Worm (Caenorhabditis elegans) whole organism, L2 larva: ENCODE measurements around the gene C53B7.6.

Experiments used
- C34F6.9 ChIP-seq: fragments of 150-350 bp; optimal IDR thresholded peaks from 2 replicates; lab custom pipeline; 2014; ENCODE audit warnings: missing biosample characterization, missing genetic modification characterization
- F13H6.1 ChIP-seq: sonication (generic microtip); optimal IDR thresholded peaks from 2 replicates; lab custom pipeline; 2016; ENCODE audit warnings: missing genetic modification characterization, missing compliant biosample characterization
- R02D3.7 ChIP-seq: fragments of 150-350 bp; optimal IDR thresholded peaks from 2 replicates; lab custom pipeline; 2014; ENCODE audit warnings: missing biosample characterization, missing genetic modification characterization
- Y55F3AM.14 ChIP-seq: fragments of 200-800 bp; sonication (Bioruptor generic); optimal IDR thresholded peaks from 2 replicates; lab custom pipeline; 2018; ENCODE audit warnings: mild to moderate bottlenecking, missing genetic modification characterization, missing compliant biosample characterization
- ZK546.5 ChIP-seq: sonication (generic microtip); optimal IDR thresholded peaks from 2 replicates; lab custom pipeline; 2017; ENCODE audit warnings: missing biosample characterization, missing genetic modification characterization
- aly-2 ChIP-seq: fragments of 150-350 bp; optimal IDR thresholded peaks from 2 replicates; lab custom pipeline; 2014; ENCODE audit warnings: missing biosample characterization, missing genetic modification characterization
- ama-1 ChIP-seq: fragments of 150-350 bp; optimal IDR thresholded peaks from 2 replicates; lab custom pipeline; 2018; ENCODE audit warnings: inconsistent platforms
- blmp-1 ChIP-seq: sonication (generic microtip); optimal IDR thresholded peaks from 2 replicates; lab custom pipeline; 2017; ENCODE audit warnings: missing genetic modification characterization, mild to moderate bottlenecking, missing compliant biosample characterization, antibody characterized with exemption, moderate library complexity; ENCODE audit not compliant: insufficient read depth
- ceh-82 ChIP-seq: fragments of 150-350 bp; optimal IDR thresholded peaks from 2 replicates; lab custom pipeline; 2014; ENCODE audit warnings: missing biosample characterization, missing genetic modification characterization
- dmd-4 ChIP-seq: sonication (generic microtip); optimal IDR thresholded peaks from 2 replicates; lab custom pipeline; 2017; ENCODE audit warnings: missing biosample characterization, missing genetic modification characterization
- egl-27 ChIP-seq: sonication (generic microtip); optimal IDR thresholded peaks from 3 replicates; lab custom pipeline; 2017; ENCODE audit warnings: missing biosample characterization, missing genetic modification reagents, missing genetic modification characterization
- elt-1 ChIP-seq: fragments of 150-350 bp; optimal IDR thresholded peaks from 2 replicates; lab custom pipeline; 2014; ENCODE audit warnings: missing biosample characterization, missing genetic modification characterization
- elt-3 ChIP-seq: sonication (generic microtip); optimal IDR thresholded peaks from 2 replicates; lab custom pipeline; 2017; ENCODE audit warnings: missing biosample characterization, missing genetic modification characterization
- fos-1 ChIP-seq: fragments of 150-350 bp; optimal IDR thresholded peaks from 2 replicates; lab custom pipeline; 2014; ENCODE audit warnings: missing biosample characterization, missing genetic modification characterization
- mab-5 ChIP-seq: fragments of 150-350 bp; optimal IDR thresholded peaks from 2 replicates; lab custom pipeline; 2014; ENCODE audit warnings: missing biosample characterization, missing genetic modification characterization
- mbf-1 ChIP-seq: sonication (generic microtip); optimal IDR thresholded peaks from 2 replicates; lab custom pipeline; 2017; ENCODE audit warnings: missing biosample characterization, missing genetic modification characterization
- mdl-1 ChIP-seq, 2 experiments: fragments of 150-350 bp in 1 of 2; sonication (generic microtip) in 1 of 2; optimal IDR thresholded peaks; 2 replicates each; lab custom pipeline; 2017; ENCODE audit warnings: missing biosample characterization in 2 of 2, missing genetic modification characterization in 2 of 2
- nhr-10 ChIP-seq: sonication (generic microtip); optimal IDR thresholded peaks from 2 replicates; lab custom pipeline; 2017; ENCODE audit warnings: missing biosample characterization, missing genetic modification characterization
- nhr-11 ChIP-seq: fragments of 150-350 bp; optimal IDR thresholded peaks from 2 replicates; lab custom pipeline; 2014; ENCODE audit warnings: missing biosample characterization, missing genetic modification characterization
- nhr-12 ChIP-seq: fragments of 150-350 bp; optimal IDR thresholded peaks from 2 replicates; lab custom pipeline; 2014; ENCODE audit warnings: missing biosample characterization, missing genetic modification characterization
- nhr-129 ChIP-seq: fragments of 150-350 bp; optimal IDR thresholded peaks from 2 replicates; lab custom pipeline; 2014; ENCODE audit warnings: missing biosample characterization, missing genetic modification characterization
- nhr-21 ChIP-seq: fragments of 150-350 bp; optimal IDR thresholded peaks from 2 replicates; lab custom pipeline; 2014; ENCODE audit warnings: missing biosample characterization, missing genetic modification characterization
- nhr-23 ChIP-seq: fragments of 150-350 bp; optimal IDR thresholded peaks from 2 replicates; lab custom pipeline; 2014; ENCODE audit warnings: missing biosample characterization, missing genetic modification reagents, missing genetic modification characterization
- nhr-237 ChIP-seq: fragments of 150-350 bp; optimal IDR thresholded peaks from 2 replicates; lab custom pipeline; 2014; ENCODE audit warnings: missing biosample characterization, missing genetic modification characterization
- nhr-6 ChIP-seq: fragments of 150-350 bp; optimal IDR thresholded peaks from 2 replicates; lab custom pipeline; 2014; ENCODE audit warnings: missing biosample characterization, missing genetic modification characterization
- nhr-77 ChIP-seq: fragments of 150-350 bp; optimal IDR thresholded peaks from 2 replicates; lab custom pipeline; 2014; ENCODE audit warnings: missing biosample characterization, missing genetic modification characterization
- peb-1 ChIP-seq: fragments of 150-350 bp; optimal IDR thresholded peaks from 2 replicates; lab custom pipeline; 2014; ENCODE audit warnings: missing biosample characterization, missing genetic modification characterization
- sem-4 ChIP-seq: fragments of 150-350 bp; optimal IDR thresholded peaks from 2 replicates; lab custom pipeline; 2014; ENCODE audit warnings: missing biosample characterization, missing genetic modification reagents, missing genetic modification characterization
- sma-3 ChIP-seq: sonication (generic microtip); optimal IDR thresholded peaks from 2 replicates; lab custom pipeline; 2016; ENCODE audit warnings: missing genetic modification reagents, missing genetic modification characterization, missing compliant biosample characterization
- snpc-4 ChIP-seq: fragments of 150-350 bp; optimal IDR thresholded peaks from 2 replicates; lab custom pipeline; 2014; ENCODE audit warnings: missing biosample characterization, missing genetic modification characterization
- unc-39 ChIP-seq: fragments of 150-350 bp; optimal IDR thresholded peaks from 2 replicates; lab custom pipeline; 2014; ENCODE audit warnings: missing biosample characterization, missing genetic modification characterization
- unc-55 ChIP-seq: fragments of 150-350 bp; sonication (generic microtip); optimal IDR thresholded peaks from 3 replicates; lab custom pipeline; 2014; ENCODE audit warnings: missing biosample characterization, missing genetic modification reagents, missing genetic modification characterization
- unc-62 ChIP-seq: fragments of 150-350 bp; optimal IDR thresholded peaks from 2 replicates; lab custom pipeline; 2014; ENCODE audit warnings: missing biosample characterization, missing genetic modification reagents, missing genetic modification characterization
- ztf-1 ChIP-seq: fragments of 200-800 bp; sonication (Bioruptor generic); conservative IDR thresholded peaks from 2 replicates; pipeline ENCODE4 v1.3.6; 2022; ENCODE audit warnings: missing genetic modification characterization, missing compliant biosample characterization

Gene C53B7.6

ce11 chrX:6867707-6868106, 862 bp downstream of the C53B7.6 start (continued):
- TF ChIP-seq nhr-77 (tag; lab: Kevin White, UChicago) (no peak), sem-4 (tag; lab: Kevin White, UChicago) (no peak), unc-55 (GFP tag; lab: Kevin White, UChicago) (no peak), nhr-6 (tag; lab: Kevin White, UChicago) (no peak), nhr-10 (tag; lab: Kevin White, UChicago) (no peak), nhr-23 (tag; lab: Kevin White, UChicago) (no peak), Y55F3AM.14 (GFP tag; lab: Kevin White, UChicago) (peak; percentile 62), ztf-1 (GFP tag; lab: Robert Waterston, UW) (no peak)

DNA sequence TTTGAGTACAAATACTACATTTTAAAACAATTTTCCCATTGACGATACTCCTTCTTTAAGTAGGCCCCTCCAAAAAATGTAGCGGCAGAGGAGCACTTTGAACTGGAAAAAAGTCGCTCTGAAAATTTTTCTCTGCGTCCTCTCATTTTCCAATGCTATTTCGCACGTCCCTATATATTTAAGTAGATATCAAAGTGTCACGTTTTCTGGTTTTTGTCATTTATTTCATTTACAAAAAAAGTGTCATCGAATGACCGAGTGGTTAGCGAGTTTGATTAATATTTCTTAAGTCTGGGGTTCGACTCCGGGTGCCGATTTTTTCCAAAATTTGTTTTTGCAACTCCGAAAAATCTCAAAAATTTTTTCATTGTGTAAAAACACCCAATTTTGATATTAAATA, 1.7 kb downstream of the C53B7.6 start:
- TF ChIP-seq dmd-4 (tag; lab: Kevin White, UChicago) = no peak
- TF ChIP-seq ama-1 (lab: Kevin White, UChicago) = no peak
- no peak for TF ChIP-seq nhr-11 (tag; lab: Kevin White, UChicago)
- no peak for TF ChIP-seq egl-27
- TF ChIP-seq, all 48 proteins: peak for 0

DNA sequence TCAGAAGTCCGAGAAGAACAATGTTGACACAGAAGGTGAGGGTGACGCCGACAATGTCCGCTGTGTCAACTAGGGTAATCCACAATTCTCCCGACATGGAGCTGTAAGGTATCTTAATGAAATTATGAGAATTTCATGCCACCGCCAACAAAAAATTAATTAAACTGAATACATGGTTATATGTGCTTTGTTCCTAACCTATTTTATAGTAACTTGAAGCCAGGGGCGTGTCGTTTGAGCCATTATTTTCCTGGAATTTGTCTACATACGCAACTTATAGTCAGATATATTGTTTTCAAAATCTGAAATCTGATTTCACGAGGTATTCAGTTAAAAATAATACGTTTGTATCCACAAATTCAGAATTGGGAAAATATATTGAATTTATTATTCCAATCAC, 2.7 kb downstream of the C53B7.6 start, which contains the start of gene odr-10:
odr-10 (minus strand) TSS at position 101 of the 400 bp plus-strand sequence.
- no peak for TF ChIP-seq nhr-6 (tag; lab: Kevin White, UChicago)
- no peak for TF ChIP-seq egl-27
- no peak for TF ChIP-seq mbf-1 (tag; lab: Kevin White, UChicago)
- TF ChIP-seq fos-1 (tag; lab: Kevin White, UChicago) = no peak
- TF ChIP-seq peb-1 (tag; lab: Kevin White, UChicago) = no peak
- no peak for TF ChIP-seq nhr-237 (tag; lab: Kevin White, UChicago)
- no peak for TF ChIP-seq sem-4 (tag; lab: Kevin White, UChicago)
- TF ChIP-seq dmd-4 (tag; lab: Kevin White, UChicago) = no peak
- no peak for TF ChIP-seq nhr-11 (tag; lab: Kevin White, UChicago)
- TF ChIP-seq blmp-1 (tag; lab: Kevin White, UChicago) = no peak
- TF ChIP-seq unc-39 (tag; lab: Kevin White, UChicago) = no peak
- TF ChIP-seq nhr-21 = no peak
- TF ChIP-seq nhr-77 (tag; lab: Kevin White, UChicago) = no peak
- TF ChIP-seq sma-3 (GFP tag; lab: Kevin White, UChicago) = no peak
- TF ChIP-seq nhr-129 (tag; lab: Kevin White, UChicago) = no peak
- TF ChIP-seq mdl-1 (tag; optimal IDR thresholded peaks at IDR 0.05; lab: Kevin White, UChicago) = no peak
- TF ChIP-seq mab-5 = no peak
- TF ChIP-seq aly-2 (tag; lab: Kevin White, UChicago) = no peak
- TF ChIP-seq R02D3.7 (tag; lab: Kevin White, UChicago) = no peak
- TF ChIP-seq snpc-4 = no peak

DNA sequence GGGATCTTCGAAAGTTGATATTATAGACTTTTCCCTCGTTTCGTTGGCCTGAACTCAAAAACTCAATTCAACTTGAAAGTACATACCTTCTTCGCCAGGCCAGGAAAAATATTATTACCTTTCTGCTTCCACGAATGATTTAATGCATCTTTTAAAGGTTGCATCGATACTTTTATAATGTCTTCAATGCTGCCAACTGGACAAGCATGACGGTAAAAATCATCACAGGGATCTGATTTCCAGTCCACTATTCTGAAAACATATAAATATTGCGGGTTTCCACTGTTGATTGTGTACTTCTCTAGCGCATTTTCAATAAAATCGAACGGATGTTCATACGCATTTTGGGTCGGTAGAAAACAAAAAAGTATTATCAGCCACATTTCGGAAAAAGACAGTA, 5.5 kb downstream of the C53B7.6 start, which contains the start of gene nep-4:
nep-4 (minus strand) TSS at position 393 of the 400 bp plus-strand sequence.
- TF ChIP-seq dmd-4 (tag; lab: Kevin White, UChicago) = no peak
- no peak for TF ChIP-seq nhr-10 (tag; lab: Kevin White, UChicago)
- no peak for TF ChIP-seq ZK546.5
- TF ChIP-seq sem-4 (tag; lab: Kevin White, UChicago) = no peak
- TF ChIP-seq mbf-1 (tag; lab: Kevin White, UChicago) = no peak
- no peak for TF ChIP-seq mdl-1 (tag; optimal IDR thresholded peaks at IDR 0.05; lab: Kevin White, UChicago)
- TF ChIP-seq nhr-23 (tag; lab: Kevin White, UChicago) = no peak
- no peak for TF ChIP-seq elt-1 (tag; lab: Kevin White, UChicago)
- TF ChIP-seq ceh-82 (tag; lab: Kevin White, UChicago) = no peak
- no peak for TF ChIP-seq nhr-12
- no peak for TF ChIP-seq egl-27
- no peak for TF ChIP-seq ztf-1 (GFP tag; lab: Robert Waterston, UW)
- no peak for TF ChIP-seq C34F6.9 (tag; lab: Kevin White, UChicago)
- no peak for TF ChIP-seq aly-2 (tag; lab: Kevin White, UChicago)
- TF ChIP-seq elt-3 (tag; lab: Kevin White, UChicago) = no peak
- TF ChIP-seq nhr-21 = no peak

DNA sequence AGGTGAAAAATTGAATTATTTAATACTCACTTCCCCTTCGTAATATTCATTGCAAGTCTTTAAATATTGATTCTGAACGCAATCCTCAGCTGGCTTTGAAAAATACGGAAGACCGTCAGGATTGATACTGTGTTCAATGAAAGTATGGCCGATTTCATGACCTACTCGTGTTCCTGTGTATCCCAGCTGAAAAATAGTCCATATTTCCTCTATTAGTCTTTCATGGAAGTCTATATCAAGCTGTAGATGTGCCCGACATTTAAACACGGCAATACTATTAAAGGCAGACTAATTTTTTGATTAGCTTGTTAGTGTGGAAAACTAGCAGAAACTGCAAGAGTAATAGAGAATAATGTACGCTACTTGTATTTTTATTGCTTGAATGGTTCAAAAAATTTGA, 7.0 kb downstream of the C53B7.6 start:
- TF ChIP-seq unc-62 (GFP tag; lab: Kevin White, UChicago) (no peak), nhr-23 (tag; lab: Kevin White, UChicago) (no peak), nhr-21 (no peak), ceh-82 (tag; lab: Kevin White, UChicago) (no peak), nhr-11 (tag; lab: Kevin White, UChicago) (no peak), F13H6.1 (tag; lab: Kevin White, UChicago) (no peak)
- TF ChIP-seq, all 48 proteins: peak for 0
